Worm (Caenorhabditis elegans) whole organism, late embryonic: ENCODE data around the gene F53A9.6.

Experiments used
- ceh-22 ChIP-seq: sonication (generic microtip); optimal IDR thresholded peaks from 2 replicates; lab custom pipeline; 2017; ENCODE audit warnings: missing biosample characterization, missing genetic modification characterization
- ztf-16 ChIP-seq: sonication (generic microtip); optimal IDR thresholded peaks from 2 replicates; lab custom pipeline; 2017; ENCODE audit warnings: missing genetic modification characterization, missing compliant biosample characterization

DNA sequence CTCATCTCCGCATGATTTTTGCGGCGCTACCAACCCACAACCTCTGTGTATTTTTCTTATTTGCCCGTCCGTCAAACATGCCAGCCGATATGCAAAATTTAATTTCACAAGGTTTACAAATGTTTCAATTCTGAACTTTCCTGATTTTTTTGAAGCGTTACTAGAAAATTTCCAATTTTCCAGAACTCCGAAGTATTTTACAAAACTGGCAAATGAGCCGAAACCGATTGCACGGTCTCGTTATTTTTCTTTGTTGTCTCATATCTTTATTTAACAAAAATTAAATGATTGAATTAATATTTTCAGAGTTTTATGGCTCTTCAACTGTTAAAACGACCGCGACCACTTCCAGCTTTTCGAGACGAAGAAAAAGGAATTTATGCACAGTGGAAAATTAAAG lies 5.6 kb downstream of the F53A9.6 start, which contains the start of gene F53A9.3:
- TF ChIP-seq ztf-16 (tag; lab: Kevin White, UChicago) (no peak), ceh-22 (tag; lab: Kevin White, UChicago) (no peak)
